Fruit fly (Drosophila melanogaster) whole organism, embryonic: ENCODE data around the gene CG32668.

ENCODE experiments used
- Ada2b ChIP-seq: fragments of 200-800 bp; sonication (Bioruptor generic); IDR thresholded peaks from 2 replicates; pipeline ENCODE4 v1.3.6; 2022; ENCODE audit warnings: missing biosample characterization, missing genetic modification characterization
- Asciz ChIP-seq: fragments of 200-800 bp; sonication (Bioruptor generic); optimal IDR thresholded peaks from 2 replicates; lab custom pipeline; 2017; ENCODE audit warnings: missing biosample characterization, mild to moderate bottlenecking, missing genetic modification characterization, missing genetic modification reagents
- Bgb ChIP-seq: fragments of 200-800 bp; sonication (Bioruptor generic); IDR thresholded peaks from 2 replicates; pipeline ENCODE4 v1.3.6; 2022; ENCODE audit warnings: missing biosample characterization, missing genetic modification characterization; ENCODE audit not compliant: partially characterized antibody
- CG10209 ChIP-seq: fragments of 200-800 bp; sonication (Bioruptor generic); optimal IDR thresholded peaks from 3 replicates; lab custom pipeline; 2017; ENCODE audit warnings: missing biosample characterization, mild to moderate bottlenecking, missing genetic modification characterization, missing genetic modification reagents
- CG10366 ChIP-seq: fragments of 200-800 bp; sonication (Bioruptor generic); IDR thresholded peaks from 2 replicates; pipeline ENCODE4 v1.3.6; 2022; ENCODE audit warnings: missing biosample characterization, missing genetic modification characterization
- CG11247 ChIP-seq: fragments of 200-800 bp; sonication (Bioruptor generic); IDR thresholded peaks from 2 replicates; pipeline ENCODE4 v1.3.6; 2022; ENCODE audit warnings: missing biosample characterization, missing genetic modification characterization
- CG11560 ChIP-seq: fragments of 200-800 bp; sonication (Bioruptor generic); IDR thresholded peaks from 3 replicates; pipeline ENCODE4 v1.3.6; 2022; ENCODE audit warnings: missing biosample characterization, missing genetic modification characterization
- CG12942 ChIP-seq: fragments of 200-800 bp; sonication (Bioruptor generic); optimal IDR thresholded peaks from 3 replicates; lab custom pipeline; 2016; ENCODE audit warnings: missing biosample characterization, missing genetic modification characterization
- CG13624 ChIP-seq: fragments of 200-800 bp; sonication (Bioruptor generic); optimal IDR thresholded peaks from 2 replicates; lab custom pipeline; 2016; ENCODE audit warnings: missing biosample characterization, missing genetic modification characterization
- CG1529 ChIP-seq: fragments of 200-800 bp; sonication (Bioruptor generic); optimal IDR thresholded peaks from 3 replicates; lab custom pipeline; 2018; ENCODE audit warnings: missing biosample characterization, missing genetic modification characterization
- CG15479 ChIP-seq: fragments of 200-800 bp; sonication (Bioruptor generic); optimal IDR thresholded peaks from 3 replicates; lab custom pipeline; 2019; ENCODE audit warnings: missing biosample characterization, mild to moderate bottlenecking, missing genetic modification characterization, moderate library complexity
- CG16815 ChIP-seq: fragments of 200-800 bp; sonication (Bioruptor generic); optimal IDR thresholded peaks from 3 replicates; lab custom pipeline; 2017; ENCODE audit warnings: missing biosample characterization, mild to moderate bottlenecking, missing genetic modification characterization
- CG2889 ChIP-seq: fragments of 200-800 bp; sonication (Bioruptor generic); IDR thresholded peaks from 3 replicates; pipeline ENCODE4 v1.3.6; 2022; ENCODE audit warnings: missing biosample characterization, missing genetic modification characterization
- CG32767 ChIP-seq: fragments of 200-800 bp; sonication (Bioruptor generic); IDR thresholded peaks from 2 replicates; pipeline ENCODE4 v1.3.6; 2022; ENCODE audit warnings: missing biosample characterization, missing genetic modification characterization
- CG4404 ChIP-seq: fragments of 200-800 bp; sonication (Bioruptor generic); IDR thresholded peaks from 2 replicates; pipeline ENCODE4 v1.3.6; 2022; ENCODE audit warnings: missing biosample characterization, missing genetic modification characterization
- CG6254 ChIP-seq: fragments of 200-800 bp; sonication (Bioruptor generic); optimal IDR thresholded peaks from 3 replicates; lab custom pipeline; 2017; ENCODE audit warnings: mild to moderate bottlenecking, missing biosample characterization, missing genetic modification reagents, missing genetic modification characterization
- CG6854 ChIP-seq: fragments of 200-800 bp; sonication (Bioruptor generic); optimal IDR thresholded peaks from 3 replicates; lab custom pipeline; 2017; ENCODE audit warnings: missing biosample characterization, mild to moderate bottlenecking, missing genetic modification characterization
- CG7987 ChIP-seq: fragments of 200-800 bp; sonication (Bioruptor generic); optimal IDR thresholded peaks from 2 replicates; lab custom pipeline; 2018; ENCODE audit warnings: missing biosample characterization, mild to moderate bottlenecking, missing genetic modification characterization, moderate library complexity
- Camta ChIP-seq: fragments of 200-800 bp; sonication (Bioruptor generic); optimal IDR thresholded peaks from 2 replicates; lab custom pipeline; 2016; ENCODE audit warnings: missing biosample characterization, missing genetic modification characterization
- D19A ChIP-seq: fragments of 200-800 bp; optimal IDR thresholded peaks from 3 replicates; lab custom pipeline; 2019; ENCODE audit warnings: missing biosample characterization, mild to moderate bottlenecking, missing genetic modification characterization, moderate library complexity
- Dfd ChIP-seq, 2 experiments: fragments of >200 bp; optimal IDR thresholded peaks; 2 replicates each; lab custom pipeline; 2017; ENCODE audit warnings: missing biosample characterization in 2 of 2, missing genetic modification characterization in 2 of 2
- Dll ChIP-seq: fragments of 200-800 bp; sonication (Bioruptor generic); IDR thresholded peaks from 4 replicates; pipeline ENCODE4 v1.3.6; 2022; ENCODE audit warnings: missing biosample characterization, missing genetic modification characterization; ENCODE audit not compliant: partially characterized antibody
- ERR ChIP-seq: fragments of 200-800 bp; sonication (Bioruptor generic); optimal IDR thresholded peaks from 2 replicates; lab custom pipeline; 2016; ENCODE audit warnings: missing biosample characterization, missing genetic modification characterization
- Ets97D ChIP-seq: fragments of 200-800 bp; sonication (Bioruptor generic); optimal IDR thresholded peaks from 3 replicates; lab custom pipeline; 2016; ENCODE audit warnings: missing biosample characterization, missing genetic modification characterization
- Hr51 ChIP-seq, 2 experiments: fragments of 200-800 bp; sonication (Bioruptor generic); optimal IDR thresholded peaks; 2 replicates in 1 of 2; 3 replicates in 1 of 2; lab custom pipeline; 2016 to 2018; ENCODE audit warnings: missing biosample characterization in 2 of 2, missing genetic modification characterization in 2 of 2, mild to moderate bottlenecking in 1 of 2, moderate library complexity in 1 of 2
- Jarid2 ChIP-seq: fragments of 200-800 bp; sonication (Bioruptor generic); optimal IDR thresholded peaks from 3 replicates; lab custom pipeline; 2017; ENCODE audit warnings: mild to moderate bottlenecking, missing biosample characterization, missing genetic modification reagents, missing genetic modification characterization
- NC2β ChIP-seq: fragments of 200-800 bp; sonication (Bioruptor generic); optimal IDR thresholded peaks from 2 replicates; lab custom pipeline; 2016; ENCODE audit warnings: missing biosample characterization, missing genetic modification characterization
- Oli ChIP-seq: fragments of 200-800 bp; sonication (Bioruptor generic); optimal IDR thresholded peaks from 2 replicates; lab custom pipeline; 2018; ENCODE audit warnings: missing biosample characterization, mild to moderate bottlenecking, missing genetic modification characterization, moderate library complexity
- Ssrp ChIP-seq: fragments of 200-800 bp; sonication (Bioruptor generic); optimal IDR thresholded peaks from 2 replicates; lab custom pipeline; 2018; ENCODE audit warnings: missing biosample characterization, mild to moderate bottlenecking, missing genetic modification characterization, moderate library complexity
- Stat92E ChIP-seq, 3 experiments: fragments of >200 bp in 2 of 3; fragments of 200-800 bp in 1 of 3; sonication (Bioruptor generic) in 1 of 3; optimal IDR thresholded peaks; 2 replicates each; lab custom pipeline; 2017 to 2019; ENCODE audit warnings: missing biosample characterization in 3 of 3, missing genetic modification characterization in 3 of 3, mild to moderate bottlenecking in 1 of 3, moderate library complexity in 1 of 3
- amos ChIP-seq: fragments of 200-800 bp; sonication (Bioruptor generic); IDR thresholded peaks from 2 replicates; pipeline ENCODE4 v1.3.6; 2022; ENCODE audit warnings: missing biosample characterization, missing genetic modification characterization; ENCODE audit not compliant: partially characterized antibody
- ase ChIP-seq: fragments of 200-800 bp; sonication (Bioruptor generic); IDR thresholded peaks from 3 replicates; pipeline ENCODE4 v1.3.6; 2022; ENCODE audit warnings: missing biosample characterization, missing genetic modification characterization
- ash1 ChIP-seq: fragments of 200-800 bp; sonication (Bioruptor generic); optimal IDR thresholded peaks from 2 replicates; lab custom pipeline; 2018; ENCODE audit warnings: missing biosample characterization, mild to moderate bottlenecking, missing genetic modification characterization
- chif ChIP-seq, 2 experiments: fragments of 200-800 bp; sonication (Bioruptor generic); optimal IDR thresholded peaks; 3 replicates each; lab custom pipeline; 2016; ENCODE audit warnings: missing biosample characterization in 2 of 2, missing genetic modification characterization in 2 of 2
- da ChIP-seq: fragments of 200-800 bp; sonication (Bioruptor generic); optimal IDR thresholded peaks from 2 replicates; lab custom pipeline; 2016; ENCODE audit warnings: missing biosample characterization, missing genetic modification characterization
- emc ChIP-seq: fragments of 200-800 bp; sonication (Bioruptor generic); optimal IDR thresholded peaks from 2 replicates; lab custom pipeline; 2016; ENCODE audit warnings: missing biosample characterization, missing genetic modification characterization
- gro ChIP-seq: fragments of 200-800 bp; sonication (Bioruptor generic); optimal IDR thresholded peaks from 2 replicates; lab custom pipeline; 2016; ENCODE audit warnings: missing biosample characterization, missing genetic modification characterization
- hth ChIP-seq: fragments of >200 bp; optimal IDR thresholded peaks from 2 replicates; lab custom pipeline; 2017; ENCODE audit warnings: inconsistent platforms
- ind ChIP-seq: fragments of 200-800 bp; sonication (Bioruptor generic); optimal IDR thresholded peaks from 3 replicates; lab custom pipeline; 2016; ENCODE audit warnings: missing biosample characterization, missing genetic modification characterization
- lola ChIP-seq, 3 experiments: fragments of >200 bp in 2 of 3; fragments of 200-800 bp in 1 of 3; sonication (Bioruptor generic) in 1 of 3; optimal IDR thresholded peaks; 2 replicates each; lab custom pipeline; 2017 to 2019; ENCODE audit warnings: missing biosample characterization in 3 of 3, missing genetic modification characterization in 3 of 3, mild to moderate bottlenecking in 1 of 3, moderate library complexity in 1 of 3
- mirr ChIP-seq: fragments of 200-800 bp; sonication (Bioruptor generic); optimal IDR thresholded peaks from 3 replicates; lab custom pipeline; 2018; ENCODE audit warnings: missing biosample characterization, mild to moderate bottlenecking, missing genetic modification characterization
- nau ChIP-seq: fragments of 200-800 bp; sonication (Bioruptor generic); optimal IDR thresholded peaks from 3 replicates; lab custom pipeline; 2017; ENCODE audit warnings: missing biosample characterization, mild to moderate bottlenecking, missing genetic modification characterization, missing genetic modification reagents
- sqz ChIP-seq: fragments of 200-800 bp; sonication (Bioruptor generic); optimal IDR thresholded peaks from 3 replicates; lab custom pipeline; 2018; ENCODE audit warnings: missing biosample characterization, mild to moderate bottlenecking, missing genetic modification characterization
- tgo ChIP-seq: fragments of 200-800 bp; sonication (Bioruptor generic); IDR thresholded peaks from 3 replicates; pipeline ENCODE4 v1.3.6; 2022; ENCODE audit warnings: missing biosample characterization, missing genetic modification characterization
- trem ChIP-seq: fragments of 200-800 bp; optimal IDR thresholded peaks from 3 replicates; lab custom pipeline; 2019; ENCODE audit warnings: missing biosample characterization, mild to moderate bottlenecking, missing genetic modification characterization, moderate library complexity
- tx ChIP-seq: fragments of 200-800 bp; sonication (Bioruptor generic); optimal IDR thresholded peaks from 2 replicates; lab custom pipeline; 2016; ENCODE audit warnings: missing biosample characterization, missing genetic modification characterization
- vnd ChIP-seq: fragments of 200-800 bp; sonication (Bioruptor generic); IDR thresholded peaks from 3 replicates; pipeline ENCODE4 v1.3.6; 2022; ENCODE audit warnings: missing biosample characterization, missing genetic modification characterization; ENCODE audit not compliant: partially characterized antibody
- vvl ChIP-seq: fragments of 200-800 bp; sonication (Bioruptor generic); IDR thresholded peaks from 2 replicates; pipeline ENCODE4 v1.3.6; 2022; ENCODE audit warnings: missing biosample characterization, missing genetic modification characterization
- zf30C ChIP-seq: fragments of 200-800 bp; sonication (Bioruptor generic); optimal IDR thresholded peaks from 3 replicates; lab custom pipeline; 2018; ENCODE audit warnings: missing biosample characterization, mild to moderate bottlenecking, missing genetic modification characterization
- zfh2 ChIP-seq: fragments of 200-800 bp; sonication (Bioruptor generic); optimal IDR thresholded peaks from 2 replicates; lab custom pipeline; 2016; ENCODE audit warnings: missing biosample characterization, missing genetic modification characterization

CG32668 gene

dm6 chrX:11137566-11138186, 21.9 kb downstream of the CG32668 start, which contains the start of gene CDK2AP1 (continued):
- TF ChIP-seq sqz (GFP tag; lab: Kevin White, UChicago) (no peak), CG1529 (GFP tag; lab: Kevin White, UChicago) (no peak), ind (GFP tag; lab: Kevin White, UChicago) (peak; percentile 18), tx (peak; percentile 3), emc (GFP tag; lab: Kevin White, UChicago) (peak; percentile 21), trem (tag; lab: Kevin White, UChicago) (peak; percentile 44), CG7987 (GFP tag; lab: Kevin White, UChicago) (no peak), CG16815 (no peak), Ada2b (GFP tag; lab: Robert Waterston, UW) (no peak), Ets97D (GFP tag; lab: Kevin White, UChicago) (peak; percentile 38), Jarid2 (GFP tag; lab: Kevin White, UChicago) (no peak), Stat92E (GFP tag; optimal IDR thresholded peaks at IDR 0.05; lab: Kevin White, UChicago) (no peak), D19A (tag; lab: Kevin White, UChicago) (no peak), vvl (peak; percentile 63), da (GFP tag; lab: Kevin White, UChicago) (no peak), chif (GFP tag; optimal IDR thresholded peaks at IDR 0.05; lab: Kevin White, UChicago) (peak in 1 of 2 experiments; percentile 22), Hr51 (GFP tag; optimal IDR thresholded peaks at IDR 0.05; lab: Kevin White, UChicago) (no peak), CG13624 (GFP tag; lab: Kevin White, UChicago) (peak; percentile 77), nau (no peak), CG6854 (GFP tag; lab: Kevin White, UChicago) (no peak), zf30C (GFP tag; lab: Kevin White, UChicago) (no peak), Oli (no peak), amos (GFP tag; lab: Robert Waterston, UW) (peak; percentile 80), CG10366 (GFP tag; lab: Robert Waterston, UW) (no peak), ash1 (GFP tag; lab: Kevin White, UChicago) (no peak), lola (GFP tag; optimal IDR thresholded peaks at IDR 0.05; lab: Kevin White, UChicago) (peak in 1 of 3 experiments; percentile 78), Dll (GFP tag; lab: Robert Waterston, UW) (peak; percentile 69; the same call in 3 of the 4 replicates), ERR (GFP tag; lab: Kevin White, UChicago) (no peak), tgo (GFP tag; lab: Robert Waterston, UW) (no peak), CG15479 (GFP tag; lab: Kevin White, UChicago) (no peak), CG10209 (GFP tag; lab: Kevin White, UChicago) (no peak), CG11560 (tag; lab: Robert Waterston, UW) (no peak; the same call in 2 of the 3 replicates), hth (no peak), vnd (GFP tag; lab: Robert Waterston, UW) (peak; percentile 70), CG4404 (GFP tag; lab: Robert Waterston, UW) (no peak), zfh2 (GFP tag; lab: Kevin White, UChicago) (peak; percentile 40), Ssrp (tag; lab: Kevin White, UChicago) (no peak), Camta (GFP tag; lab: Kevin White, UChicago) (no peak), ase (GFP tag; lab: Robert Waterston, UW) (no peak), Bgb (GFP tag; lab: Robert Waterston, UW) (peak; percentile 70), NC2β (GFP tag; lab: Kevin White, UChicago) (peak; percentile 18), CG2889 (no peak), mirr (GFP tag; lab: Kevin White, UChicago) (no peak), CG11247 (GFP tag; lab: Robert Waterston, UW) (no peak), CG32767 (GFP tag; lab: Robert Waterston, UW) (no peak), CG12942 (no peak), Asciz (GFP tag; lab: Kevin White, UChicago) (no peak), gro (GFP tag; lab: Kevin White, UChicago) (no peak), CG6254 (GFP tag; lab: Kevin White, UChicago) (no peak), Dfd (GFP tag; optimal IDR thresholded peaks at IDR 0.05; lab: Kevin White, UChicago) (peak in 1 of 2 experiments; percentile 55)
